Worm (Caenorhabditis elegans): ENCODE measurements around the gene spp-6.
A peak's percentile ranks its signal among the peaks of the same experiment; 100 is the strongest.

spp-6 gene

DNA sequence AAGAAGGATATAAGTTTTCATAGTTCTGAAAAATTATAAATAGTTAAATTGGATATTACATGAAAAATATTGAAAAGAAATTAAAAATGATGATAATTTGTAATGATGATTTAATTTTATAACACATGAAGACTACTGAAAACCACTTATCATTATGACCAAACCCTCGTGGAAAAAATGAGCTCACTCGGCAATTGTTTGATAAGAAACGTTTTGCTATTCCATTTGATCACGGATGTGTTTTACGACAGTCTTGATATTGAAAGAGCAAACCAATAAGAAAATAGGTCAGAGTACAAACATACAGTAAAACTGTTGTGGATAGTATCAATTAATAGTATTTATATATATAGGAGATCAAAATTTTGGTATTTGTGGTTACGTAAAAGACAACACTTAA, 1.8 kb upstream of the spp-6 start, which contains the start of gene spp-3 (continued):
- TF ChIP-seq nhr-20 (tag; optimal IDR thresholded peaks at IDR 0.05), result peak; percentile 17
- no peak for TF ChIP-seq zip-4 (GFP tag; optimal IDR thresholded peaks at IDR 0.05)
- no peak for TF ChIP-seq snu-23 (GFP tag; optimal IDR thresholded peaks at IDR 0.05)
- TF ChIP-seq mdl-1 (tag; optimal IDR thresholded peaks at IDR 0.05), result no peak
- TF ChIP-seq hlh-4 (tag; optimal IDR thresholded peaks at IDR 0.05), result no peak
- no peak for TF ChIP-seq lin-13 (GFP tag; optimal IDR thresholded peaks at IDR 0.05)
- no peak for TF ChIP-seq F16B12.6 (tag; optimal IDR thresholded peaks at IDR 0.05)

DNA sequence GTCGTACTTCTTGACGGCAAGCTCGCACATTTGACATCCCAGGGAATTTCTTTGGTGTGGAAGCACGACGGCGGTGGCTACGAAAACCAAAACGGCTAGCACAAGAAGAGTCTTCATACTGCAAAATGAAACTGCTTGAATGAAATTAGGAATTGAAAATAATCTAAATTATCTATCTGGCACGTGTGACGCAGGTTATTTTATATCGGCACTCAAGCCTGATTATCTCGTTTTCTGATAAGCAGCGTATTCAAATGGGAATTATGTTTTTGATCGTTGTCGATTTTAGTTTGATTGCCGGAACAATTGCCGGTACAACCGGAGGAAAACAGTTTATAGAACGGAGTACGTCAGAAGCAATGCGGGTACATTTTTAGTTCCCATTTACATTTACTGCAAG, 1.5 kb downstream of the spp-6 start, which contains the start of gene spp-4:
TSS of gene spp-4 (minus strand) at position 118 of the 400 bp plus-strand sequence.
- peak; percentile 72 for TF ChIP-seq elt-2 (tag; optimal IDR thresholded peaks at IDR 0.05)
- TF ChIP-seq ces-1 (GFP tag; optimal IDR thresholded peaks at IDR 0.05), result no peak

DNA sequence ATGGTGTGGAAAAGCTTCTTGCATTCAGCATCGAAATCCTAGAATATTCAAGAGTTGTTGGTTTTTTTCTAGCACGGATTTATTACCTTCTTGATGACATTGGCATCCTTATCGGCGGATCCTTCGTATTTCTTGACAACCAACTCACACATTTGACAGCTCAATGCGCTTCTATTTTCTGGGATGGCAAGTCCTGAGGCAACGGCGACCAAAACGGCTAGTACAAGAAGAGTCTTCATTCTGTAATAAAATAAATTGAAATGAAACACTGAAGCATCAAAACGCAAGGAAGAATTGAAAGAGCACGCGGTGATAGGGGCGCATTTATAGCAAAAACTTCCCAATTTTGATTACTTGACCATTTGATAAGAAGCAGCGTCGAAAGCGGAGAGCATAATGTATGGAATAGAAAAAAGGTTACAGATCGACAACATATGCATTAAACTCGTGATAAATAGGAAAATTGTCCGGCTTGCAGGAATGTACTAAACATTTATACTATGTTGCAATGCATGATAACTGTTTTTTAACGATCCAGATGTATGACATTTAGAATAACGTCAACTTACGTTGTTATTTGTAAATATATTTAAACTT, 3.1 kb downstream of the spp-6 start, which contains the start of gene spp-5:
TSS of gene spp-5 (minus strand) at position 240 of the 597 bp plus-strand sequence.
- TF ChIP-seq tlp-1 (tag; optimal IDR thresholded peaks at IDR 0.05) (no peak), nhr-47 (tag; optimal IDR thresholded peaks at IDR 0.05) (no peak), ceh-8 (GFP tag; optimal IDR thresholded peaks at IDR 0.05) (no peak), ces-1 (GFP tag; optimal IDR thresholded peaks at IDR 0.05) (no peak), nhr-19 (GFP tag; conservative IDR thresholded peaks at IDR 0.05) (no peak), jun-1 (tag; optimal IDR thresholded peaks at IDR 0.05) (peak; percentile 37), lin-35 (GFP tag; optimal IDR thresholded peaks at IDR 0.05) (peak in 1 of 2 experiments; percentile 56), nhr-90 (tag; optimal IDR thresholded peaks at IDR 0.05; ENCODE audit: poor library complexity) (peak; percentile 31), elt-2 (tag; optimal IDR thresholded peaks at IDR 0.05) (peak; percentile 95), nhr-77 (tag; optimal IDR thresholded peaks at IDR 0.05) (no peak), lin-15B (tag; optimal IDR thresholded peaks at IDR 0.05) (no peak), unc-30 (tag; optimal IDR thresholded peaks at IDR 0.05) (no peak), sup-37 (GFP tag; optimal IDR thresholded peaks at IDR 0.05) (no peak), mdl-1 (tag; optimal IDR thresholded peaks at IDR 0.05) (peak in 1 of 2 experiments; percentile 6), ets-5 (GFP tag; IDR thresholded peaks at IDR 0.05) (no peak), nhr-20 (tag; optimal IDR thresholded peaks at IDR 0.05) (peak; percentile 22), lin-14 (GFP tag; optimal IDR thresholded peaks at IDR 0.05) (peak; percentile 4), sptf-1 (tag; optimal IDR thresholded peaks at IDR 0.05) (no peak), rnt-1 (tag; optimal IDR thresholded peaks at IDR 0.05) (no peak), zip-4 (GFP tag; optimal IDR thresholded peaks at IDR 0.05) (no peak), fos-1 (tag; optimal IDR thresholded peaks at IDR 0.05) (no peak)

ce11 chrX:7322323-7322722, 5.2 kb downstream of the spp-6 start, which contains the start of gene T08A9.13:
Gene T08A9.13 (minus strand): TSS chrX:7322423.
- TF ChIP-seq ets-5 (GFP tag; IDR thresholded peaks at IDR 0.05), result no peak
- no peak for TF ChIP-seq ceh-63 (GFP tag; optimal IDR thresholded peaks at IDR 0.05)
- no peak for TF ChIP-seq unc-130 (tag; optimal IDR thresholded peaks at IDR 0.05)

DNA sequence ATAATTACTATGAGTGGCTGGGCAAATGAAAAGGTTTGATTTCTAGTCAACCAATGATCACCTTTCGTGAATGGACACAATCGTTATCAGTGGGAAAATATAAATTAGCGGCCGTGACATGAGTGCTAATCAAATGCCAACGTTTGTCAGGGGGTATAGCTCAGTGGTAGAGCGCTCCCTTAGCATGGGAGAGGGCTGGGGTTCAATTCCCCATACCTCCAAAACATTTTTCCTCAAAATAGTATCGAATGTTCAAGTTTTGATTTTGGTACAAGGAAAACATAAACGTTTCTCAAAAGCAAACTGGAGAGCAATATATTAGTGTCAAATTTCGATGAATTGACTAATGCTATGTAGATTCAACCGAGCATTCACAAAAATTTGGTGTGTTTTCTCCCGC, 6.5 kb downstream of the spp-6 start:
- TF ChIP-seq ces-1 (GFP tag; optimal IDR thresholded peaks at IDR 0.05), result no peak
- TF ChIP-seq zip-4 (GFP tag; optimal IDR thresholded peaks at IDR 0.05), result no peak
- no peak for TF ChIP-seq nhr-77 (tag; optimal IDR thresholded peaks at IDR 0.05)
- TF ChIP-seq Y116A8C.19 (tag; optimal IDR thresholded peaks at IDR 0.05; ENCODE audit: borderline replicate concordance), result no peak
- TF ChIP-seq nhr-12 (tag; optimal IDR thresholded peaks at IDR 0.05), result no peak
- TF ChIP-seq unc-86 (tag; optimal IDR thresholded peaks at IDR 0.05), result no peak
- no peak for TF ChIP-seq ceh-88 (GFP tag; IDR thresholded peaks at IDR 0.05)
- no peak for TF ChIP-seq sox-4 (tag; optimal IDR thresholded peaks at IDR 0.05)
- peak; percentile 34 for TF ChIP-seq nhr-71 (tag; optimal IDR thresholded peaks at IDR 0.05)
- TF ChIP-seq fos-1 (tag; optimal IDR thresholded peaks at IDR 0.05), result no peak
- no peak for TF ChIP-seq ceh-82 (tag; optimal IDR thresholded peaks at IDR 0.05)
- no peak for TF ChIP-seq zag-1 (tag; optimal IDR thresholded peaks at IDR 0.05)
- TF ChIP-seq lin-14 (GFP tag; optimal IDR thresholded peaks at IDR 0.05), result peak; percentile 1
- TF ChIP-seq unc-30 (tag; optimal IDR thresholded peaks at IDR 0.05), result no peak
- no peak for TF ChIP-seq hpl-2 (GFP tag; optimal IDR thresholded peaks at IDR 0.05)
- no peak for TF ChIP-seq egl-13 (tag; optimal IDR thresholded peaks at IDR 0.05)
- TF ChIP-seq ets-5 (GFP tag; IDR thresholded peaks at IDR 0.05), result no peak
- no peak for TF ChIP-seq F16B12.6 (tag; optimal IDR thresholded peaks at IDR 0.05)
- TF ChIP-seq mab-9 (GFP tag; IDR thresholded peaks at IDR 0.05), result no peak
- no peak for TF ChIP-seq aly-2 (tag; optimal IDR thresholded peaks at IDR 0.05)
- TF ChIP-seq elt-2 (tag; optimal IDR thresholded peaks at IDR 0.05), result peak; percentile 64
- no peak for TF ChIP-seq ama-1 (optimal IDR thresholded peaks at IDR 0.05)
- TF ChIP-seq nhr-237 (tag; optimal IDR thresholded peaks at IDR 0.05), result no peak
- peak; percentile 10 for TF ChIP-seq mep-1 (tag; optimal IDR thresholded peaks at IDR 0.05)
- no peak for TF ChIP-seq lin-15B (tag; optimal IDR thresholded peaks at IDR 0.05)
- TF ChIP-seq swsn-7 (tag; optimal IDR thresholded peaks at IDR 0.05), result no peak
